Fruit fly (Drosophila melanogaster): ENCODE measurements around the gene CG15152.

- no peak for TF ChIP-seq CTCF (optimal IDR thresholded peaks at IDR 0.05)
- no peak for TF ChIP-seq CG8478 (optimal IDR thresholded peaks at IDR 0.05)
These were observed 32.3 kb downstream of the CG15152 start for dm6 chr2L:18146618-18147099.
